Worm (Caenorhabditis elegans) whole organism, L3 larva: ENCODE results near the gene nhr-98.

Experiments used
- R02D3.7 ChIP-seq: fragments of 150-350 bp; optimal IDR thresholded peaks from 2 replicates; lab custom pipeline; 2014; ENCODE audit warnings: missing biosample characterization, missing genetic modification characterization
- ZK546.5 ChIP-seq: sonication (generic microtip); optimal IDR thresholded peaks from 2 replicates; lab custom pipeline; 2017; ENCODE audit warnings: missing biosample characterization, missing genetic modification characterization
- aly-2 ChIP-seq: fragments of 150-350 bp; optimal IDR thresholded peaks from 2 replicates; lab custom pipeline; 2014; ENCODE audit warnings: missing biosample characterization, missing genetic modification characterization
- ama-1 ChIP-seq: fragments of 150-350 bp; optimal IDR thresholded peaks from 2 replicates; lab custom pipeline; 2018
- ceh-82 ChIP-seq: fragments of 150-350 bp; optimal IDR thresholded peaks from 2 replicates; lab custom pipeline; 2014; ENCODE audit warnings: missing biosample characterization, missing genetic modification characterization
- daf-12 ChIP-seq: fragments of 150-350 bp; optimal IDR thresholded peaks from 2 replicates; lab custom pipeline; 2014; ENCODE audit warnings: missing biosample characterization, missing genetic modification reagents, missing genetic modification characterization
- egl-27 ChIP-seq: sonication (generic microtip); optimal IDR thresholded peaks from 4 replicates; lab custom pipeline; 2017; ENCODE audit warnings: missing biosample characterization, missing genetic modification reagents, missing genetic modification characterization
- egl-5 ChIP-seq: fragments of 150-350 bp; optimal IDR thresholded peaks from 2 replicates; lab custom pipeline; 2017; ENCODE audit warnings: missing biosample characterization, missing genetic modification reagents, missing genetic modification characterization, inconsistent platforms
- elt-1 ChIP-seq: fragments of 150-350 bp; optimal IDR thresholded peaks from 2 replicates; lab custom pipeline; 2014; ENCODE audit warnings: missing biosample characterization, missing genetic modification characterization
- elt-2 ChIP-seq: sonication (generic microtip); optimal IDR thresholded peaks from 2 replicates; lab custom pipeline; 2016; ENCODE audit warnings: missing genetic modification reagents, mild to moderate bottlenecking, missing genetic modification characterization, missing compliant biosample characterization
- elt-3 ChIP-seq, 3 experiments: fragments of 150-350 bp in 1 of 3; sonication (generic microtip) in 2 of 3; optimal IDR thresholded peaks; 2 replicates in 2 of 3; 4 replicates in 1 of 3; lab custom pipeline; 2014 to 2017; ENCODE audit warnings: missing biosample characterization in 3 of 3, missing genetic modification characterization in 3 of 3
- eor-1 ChIP-seq, 2 experiments: fragments of 150-350 bp; optimal IDR thresholded peaks; 2 replicates each; lab custom pipeline; 2014 to 2018; ENCODE audit warnings: missing biosample characterization in 2 of 2, missing genetic modification characterization in 2 of 2
- fkh-2 ChIP-seq: fragments of 150-350 bp; optimal IDR thresholded peaks from 2 replicates; lab custom pipeline; 2014; ENCODE audit warnings: missing biosample characterization, missing genetic modification reagents, missing genetic modification characterization
- fos-1 ChIP-seq: fragments of 150-350 bp; optimal IDR thresholded peaks from 2 replicates; lab custom pipeline; 2014; ENCODE audit warnings: missing biosample characterization, missing genetic modification characterization
- hmg-11 ChIP-seq: sonication (generic microtip); optimal IDR thresholded peaks from 2 replicates; lab custom pipeline; 2016; ENCODE audit warnings: missing genetic modification characterization, missing compliant biosample characterization
- jun-1 ChIP-seq: fragments of 150-350 bp; optimal IDR thresholded peaks from 2 replicates; lab custom pipeline; 2014; ENCODE audit warnings: missing biosample characterization, missing genetic modification reagents, missing genetic modification characterization
- lin-39 ChIP-seq: fragments of 150-350 bp; optimal IDR thresholded peaks from 2 replicates; lab custom pipeline; 2018; ENCODE audit warnings: missing biosample characterization, missing genetic modification reagents, missing genetic modification characterization
- mml-1 ChIP-seq: fragments of 150-350 bp; sonication (generic microtip); optimal IDR thresholded peaks from 3 replicates; lab custom pipeline; 2014; ENCODE audit warnings: missing biosample characterization, missing genetic modification characterization
- nfya-1 ChIP-seq: sonication (generic microtip); optimal IDR thresholded peaks from 2 replicates; lab custom pipeline; 2017; ENCODE audit warnings: missing genetic modification characterization, mild to moderate bottlenecking, missing compliant biosample characterization, antibody characterized with exemption, moderate library complexity; ENCODE audit not compliant: insufficient read depth
- nhr-12 ChIP-seq: fragments of 150-350 bp; optimal IDR thresholded peaks from 2 replicates; lab custom pipeline; 2014; ENCODE audit warnings: missing biosample characterization, missing genetic modification characterization
- nhr-23 ChIP-seq: fragments of 150-350 bp; optimal IDR thresholded peaks from 2 replicates; lab custom pipeline; 2014; ENCODE audit warnings: missing biosample characterization, missing genetic modification reagents, missing genetic modification characterization
- nhr-237 ChIP-seq: fragments of 150-350 bp; optimal IDR thresholded peaks from 2 replicates; lab custom pipeline; 2014; ENCODE audit warnings: missing biosample characterization, missing genetic modification characterization
- nhr-25 ChIP-seq: sonication (generic microtip); optimal IDR thresholded peaks from 2 replicates; lab custom pipeline; 2017; ENCODE audit warnings: missing biosample characterization, missing genetic modification characterization
- nhr-28 ChIP-seq: fragments of 150-350 bp; optimal IDR thresholded peaks from 2 replicates; lab custom pipeline; 2014; ENCODE audit warnings: missing biosample characterization, missing genetic modification characterization
- nhr-43 ChIP-seq: sonication (generic microtip); optimal IDR thresholded peaks from 2 replicates; lab custom pipeline; 2016; ENCODE audit warnings: mild to moderate bottlenecking, missing genetic modification characterization, missing compliant biosample characterization; ENCODE audit not compliant: poor library complexity, severe bottlenecking
- nhr-76 ChIP-seq: fragments of 150-350 bp; sonication (generic microtip); optimal IDR thresholded peaks from 5 replicates; lab custom pipeline; 2014; ENCODE audit warnings: missing biosample characterization, missing genetic modification characterization
- nhr-77 ChIP-seq: fragments of 150-350 bp; optimal IDR thresholded peaks from 2 replicates; lab custom pipeline; 2014; ENCODE audit warnings: missing biosample characterization, missing genetic modification characterization
- pha-4 ChIP-seq: fragments of 150-350 bp; optimal IDR thresholded peaks from 2 replicates; lab custom pipeline; 2014; ENCODE audit warnings: missing biosample characterization, missing genetic modification reagents, missing genetic modification characterization
- pqm-1 ChIP-seq: fragments of 150-350 bp; optimal IDR thresholded peaks from 2 replicates; lab custom pipeline; 2017; ENCODE audit warnings: missing biosample characterization, missing genetic modification characterization, inconsistent platforms
- skn-1 ChIP-seq: fragments of 150-350 bp; optimal IDR thresholded peaks from 2 replicates; lab custom pipeline; 2014; ENCODE audit warnings: missing biosample characterization, missing genetic modification characterization
- snpc-4 ChIP-seq: fragments of 150-350 bp; optimal IDR thresholded peaks from 2 replicates; lab custom pipeline; 2014; ENCODE audit warnings: missing biosample characterization, missing genetic modification characterization
- tbx-2 ChIP-seq: sonication (generic microtip); optimal IDR thresholded peaks from 2 replicates; lab custom pipeline; 2016; ENCODE audit warnings: mild to moderate bottlenecking, missing genetic modification characterization, missing compliant biosample characterization
- unc-62 ChIP-seq: fragments of 150-350 bp; sonication (generic microtip); optimal IDR thresholded peaks from 4 replicates; lab custom pipeline; 2014; ENCODE audit warnings: missing biosample characterization, missing genetic modification reagents, missing genetic modification characterization
- zag-1 ChIP-seq: fragments of 150-350 bp; optimal IDR thresholded peaks from 2 replicates; lab custom pipeline; 2014; ENCODE audit warnings: missing biosample characterization, missing genetic modification characterization
- ztf-11 ChIP-seq: fragments of 150-350 bp; optimal IDR thresholded peaks from 2 replicates; lab custom pipeline; 2014; ENCODE audit warnings: missing biosample characterization, missing genetic modification characterization
- ztf-4 ChIP-seq: fragments of 150-350 bp; optimal IDR thresholded peaks from 2 replicates; lab custom pipeline; 2014; ENCODE audit warnings: missing biosample characterization, missing genetic modification characterization

The nhr-98 gene

DNA sequence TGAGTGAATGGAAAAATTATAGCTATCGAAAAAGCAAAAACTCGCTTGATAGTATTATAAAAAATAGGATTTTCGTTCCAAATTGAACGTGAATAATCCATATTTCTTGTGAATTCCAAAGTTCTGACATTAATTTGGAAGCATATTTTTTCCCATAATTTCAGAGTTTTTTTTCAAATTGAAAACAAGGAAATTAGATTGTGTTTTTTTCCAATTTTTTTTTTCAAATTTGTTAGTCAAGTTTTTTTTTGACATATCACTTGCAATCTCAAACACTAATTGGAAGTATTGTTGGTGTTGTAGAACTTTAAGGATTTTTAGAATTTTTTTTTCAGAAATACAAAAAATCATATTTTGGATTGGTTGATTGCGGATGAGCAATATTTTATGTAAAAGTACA lies 7.1 kb upstream of the nhr-98 start, which contains the start of gene srh-34:
Gene srh-34, minus strand, starts transcription at position 101 of the 400 bp plus-strand sequence.
- TF ChIP-seq nhr-77, result no peak
- no peak for TF ChIP-seq egl-5
- no peak for TF ChIP-seq elt-3 (tag; optimal IDR thresholded peaks at IDR 0.05; lab: Kevin White, UChicago)
- TF ChIP-seq R02D3.7 (tag; lab: Kevin White, UChicago), result no peak
- TF ChIP-seq tbx-2 (tag; lab: Kevin White, UChicago), result no peak
- TF ChIP-seq elt-1 (tag; lab: Kevin White, UChicago), result no peak
- no peak for TF ChIP-seq nhr-237
- TF ChIP-seq pqm-1 (tag; lab: Kevin White, UChicago), result no peak
- TF ChIP-seq skn-1, result no peak
- no peak for TF ChIP-seq nhr-28 (tag; lab: Kevin White, UChicago)
- TF ChIP-seq snpc-4 (tag; lab: Kevin White, UChicago), result no peak
- TF ChIP-seq fkh-2, result no peak
- TF ChIP-seq mml-1 (tag; lab: Kevin White, UChicago), result no peak

- TF ChIP-seq elt-3 (tag; optimal IDR thresholded peaks at IDR 0.05; lab: Kevin White, UChicago), result no peak
- TF ChIP-seq nhr-23 (tag; lab: Kevin White, UChicago), result no peak
- TF ChIP-seq nhr-12 (tag; lab: Kevin White, UChicago), result no peak
- TF ChIP-seq nhr-25 (tag; lab: Kevin White, UChicago), result no peak
- no peak for TF ChIP-seq ZK546.5 (tag; lab: Kevin White, UChicago)
- no peak for TF ChIP-seq zag-1 (tag; lab: Kevin White, UChicago)
- no peak for TF ChIP-seq nhr-43 (tag; lab: Kevin White, UChicago)
- TF ChIP-seq nfya-1 (tag; lab: Kevin White, UChicago), result no peak
- TF ChIP-seq hmg-11 (tag; lab: Kevin White, UChicago), result no peak
- TF ChIP-seq lin-39, result no peak
Measured at ce11 chrV:446988-447387, 6.7 kb upstream of the nhr-98 start.

ce11 chrV:449130-449529 lies 4.5 kb upstream of the nhr-98 start, which contains the start of gene srh-35:
srh-35 (minus strand) TSS chrV:449230.
- no peak for TF ChIP-seq elt-2

DNA sequence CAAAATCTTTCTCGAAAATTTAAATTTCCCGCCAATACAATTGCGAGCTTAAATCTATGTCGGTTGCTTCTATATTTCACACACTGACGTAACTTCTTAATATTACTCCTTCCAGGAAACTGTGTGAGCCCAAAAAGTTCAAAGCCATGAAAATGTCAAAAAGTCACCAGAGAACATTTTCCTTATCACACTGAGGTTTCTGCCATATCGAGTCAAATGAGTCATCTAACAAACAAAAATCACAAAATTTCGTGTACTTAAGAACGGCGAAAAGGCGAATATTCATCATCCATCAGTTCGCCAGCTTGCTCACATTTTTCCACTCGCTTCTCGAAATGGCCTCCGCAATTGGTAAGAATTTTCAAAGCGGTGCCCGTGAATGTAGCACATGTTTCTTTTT lies 4.0 kb upstream of the nhr-98 start, which contains the start of gene M02H5.8:
Gene M02H5.8, plus strand, starts transcription at position 297 of the 400 bp plus-strand sequence.
- TF ChIP-seq ztf-11 (tag; lab: Kevin White, UChicago) (no peak), elt-2 (peak; percentile 57), pqm-1 (tag; lab: Kevin White, UChicago) (peak; percentile 47)
- TF ChIP-seq, all 47 proteins: peak for 2

ce11 chrV:450757-451501 lies 2.7 kb upstream of the nhr-98 start, which contains the start of gene nhr-123:
nhr-123 (plus strand) TSS chrV:451451.
- TF ChIP-seq pha-4 (tag; lab: Kevin White, UChicago) (peak; percentile 27), lin-39 (no peak), eor-1 (tag; optimal IDR thresholded peaks at IDR 0.05; lab: Kevin White, UChicago) (no peak), elt-2 (peak; percentile 35), fos-1 (no peak)

DNA sequence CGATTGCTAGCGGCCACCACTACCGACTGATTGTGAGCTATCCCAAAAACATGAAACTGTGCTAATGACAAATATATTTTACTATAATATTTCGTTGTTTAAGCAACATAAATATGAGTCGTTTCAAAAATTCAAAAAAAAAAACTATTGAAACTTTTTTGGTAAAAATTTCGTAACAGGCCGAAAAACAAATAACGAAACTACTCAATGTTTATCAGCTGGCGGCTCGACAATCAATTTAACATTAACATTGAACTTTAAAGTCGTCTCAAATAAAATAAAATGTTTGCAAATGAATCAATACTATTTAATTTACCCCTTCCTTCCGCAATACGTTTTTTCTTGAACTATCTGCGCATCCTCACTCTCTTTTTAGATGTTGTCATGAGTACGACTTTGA lies 4.2 kb downstream of the nhr-98 start:
- TF ChIP-seq elt-2, result peak; percentile 15
- peak; percentile 45 for TF ChIP-seq pha-4 (tag; lab: Kevin White, UChicago)
- TF ChIP-seq aly-2 (tag; lab: Kevin White, UChicago), result no peak

ce11 chrV:459464-459863 lies 5.8 kb downstream of the nhr-98 start, which contains the start of gene nhr-203:
nhr-203 (plus strand) TSS chrV:459795.
- peak; percentile 91 for TF ChIP-seq elt-2
- TF ChIP-seq lin-39, result no peak
- no peak for TF ChIP-seq aly-2 (tag; lab: Kevin White, UChicago)
- TF ChIP-seq pha-4 (tag; lab: Kevin White, UChicago), result peak; percentile 28
- TF ChIP-seq ztf-11 (tag; lab: Kevin White, UChicago), result no peak
- no peak for TF ChIP-seq nhr-28 (tag; lab: Kevin White, UChicago)
- TF ChIP-seq nhr-237, result no peak
- TF ChIP-seq nfya-1 (tag; lab: Kevin White, UChicago), result no peak
- TF ChIP-seq ama-1 (lab: Kevin White, UChicago), result no peak
- no peak for TF ChIP-seq egl-27 (tag; lab: Kevin White, UChicago)
- peak; percentile 97 for TF ChIP-seq pqm-1 (tag; lab: Kevin White, UChicago)
- no peak for TF ChIP-seq nhr-76
- no peak for TF ChIP-seq ceh-82 (tag; lab: Kevin White, UChicago)
- no peak for TF ChIP-seq jun-1 (tag; lab: Kevin White, UChicago)
- TF ChIP-seq unc-62, result no peak
- no peak for TF ChIP-seq ztf-4 (tag; lab: Kevin White, UChicago)
- TF ChIP-seq skn-1, result peak; percentile 5
- no peak for TF ChIP-seq daf-12 (tag; lab: Kevin White, UChicago)
